Fruit fly (Drosophila melanogaster) whole organism, embryonic: ENCODE results near the gene scpr-A.
A peak's percentile ranks its signal among the peaks of the same experiment; 100 is the strongest.

Source experiments
- ATbp ChIP-seq: fragments of 200-800 bp; sonication (Bioruptor generic); optimal IDR thresholded peaks from 2 replicates; lab custom pipeline; 2017; ENCODE audit warnings: missing biosample characterization, mild to moderate bottlenecking, missing genetic modification characterization, missing genetic modification reagents
- Antp ChIP-seq: fragments of 200-800 bp; sonication (Bioruptor generic); optimal IDR thresholded peaks from 3 replicates; lab custom pipeline; 2016; ENCODE audit warnings: missing biosample characterization, missing genetic modification characterization
- CG11456 ChIP-seq: fragments of 200-800 bp; sonication (Bioruptor generic); IDR thresholded peaks from 3 replicates; pipeline ENCODE4 v1.3.6; 2022; ENCODE audit warnings: missing biosample characterization, missing genetic modification characterization
- CG11695 ChIP-seq: fragments of 200-800 bp; sonication (Bioruptor generic); IDR thresholded peaks from 3 replicates; pipeline ENCODE4 v1.3.6; 2022; ENCODE audit warnings: missing biosample characterization, missing genetic modification characterization
- CG12769 ChIP-seq: fragments of 200-800 bp; sonication (Bioruptor generic); optimal IDR thresholded peaks from 2 replicates; lab custom pipeline; 2019; ENCODE audit warnings: missing biosample characterization, mild to moderate bottlenecking, missing genetic modification characterization, moderate library complexity
- CG14050 ChIP-seq: fragments of 200-800 bp; sonication (Bioruptor generic); IDR thresholded peaks from 3 replicates; pipeline ENCODE4 v1.3.6; 2022; ENCODE audit warnings: missing biosample characterization, missing genetic modification characterization
- CG15011 ChIP-seq: fragments of 200-800 bp; sonication (Bioruptor generic); optimal IDR thresholded peaks from 3 replicates; lab custom pipeline; 2018; ENCODE audit warnings: missing biosample characterization, mild to moderate bottlenecking, missing genetic modification characterization
- CG15073 ChIP-seq: fragments of 200-800 bp; sonication (Bioruptor generic); optimal IDR thresholded peaks from 2 replicates; lab custom pipeline; 2016; ENCODE audit warnings: missing biosample characterization, missing genetic modification characterization
- CG16863 ChIP-seq: fragments of 200-800 bp; sonication (Bioruptor generic); optimal IDR thresholded peaks from 3 replicates; lab custom pipeline; 2016; ENCODE audit warnings: missing biosample characterization, missing genetic modification characterization
- CG18599 ChIP-seq: fragments of 200-800 bp; sonication (Bioruptor generic); optimal IDR thresholded peaks from 3 replicates; lab custom pipeline; 2017; ENCODE audit warnings: missing biosample characterization, missing genetic modification characterization, mild to moderate bottlenecking, moderate library complexity, missing genetic modification reagents
- CG34224 ChIP-seq: fragments of 200-800 bp; sonication (Bioruptor generic); IDR thresholded peaks from 3 replicates; pipeline ENCODE4 v1.3.6; 2022; ENCODE audit warnings: missing biosample characterization, missing genetic modification characterization; ENCODE audit not compliant: partially characterized antibody
- CG3847 ChIP-seq: fragments of 200-800 bp; sonication (Bioruptor generic); IDR thresholded peaks from 2 replicates; pipeline ENCODE4 v1.3.6; 2022; ENCODE audit warnings: missing biosample characterization, missing genetic modification characterization
- CG3995 ChIP-seq: fragments of 200-800 bp; sonication (Bioruptor generic); optimal IDR thresholded peaks from 3 replicates; lab custom pipeline; 2016; ENCODE audit warnings: missing biosample characterization, missing genetic modification characterization
- CG4854 ChIP-seq: fragments of 200-800 bp; sonication (Bioruptor generic); optimal IDR thresholded peaks from 2 replicates; lab custom pipeline; 2016; ENCODE audit warnings: missing biosample characterization, missing genetic modification characterization, inconsistent platforms
- CG7928 ChIP-seq: fragments of 200-800 bp; sonication (Bioruptor generic); optimal IDR thresholded peaks from 2 replicates; lab custom pipeline; 2017; ENCODE audit warnings: missing biosample characterization, mild to moderate bottlenecking, missing genetic modification characterization
- CG7987 ChIP-seq: fragments of 200-800 bp; sonication (Bioruptor generic); optimal IDR thresholded peaks from 2 replicates; lab custom pipeline; 2018; ENCODE audit warnings: missing biosample characterization, mild to moderate bottlenecking, missing genetic modification characterization, moderate library complexity
- CG8924 ChIP-seq: fragments of 200-800 bp; optimal IDR thresholded peaks from 3 replicates; lab custom pipeline; 2019; ENCODE audit warnings: missing biosample characterization, mild to moderate bottlenecking, missing genetic modification characterization, moderate library complexity
- CG9437 ChIP-seq: fragments of 200-800 bp; sonication (Bioruptor generic); optimal IDR thresholded peaks from 2 replicates; lab custom pipeline; 2018; ENCODE audit warnings: missing biosample characterization, mild to moderate bottlenecking, missing genetic modification characterization
- CHES-1-like ChIP-seq: fragments of 200-800 bp; sonication (Bioruptor generic); optimal IDR thresholded peaks from 2 replicates; lab custom pipeline; 2016; ENCODE audit warnings: missing biosample characterization, missing genetic modification characterization
- Chrac-16 ChIP-seq: fragments of 200-800 bp; sonication (Bioruptor generic); optimal IDR thresholded peaks from 3 replicates; lab custom pipeline; 2016; ENCODE audit warnings: missing biosample characterization, missing genetic modification characterization
- Dad ChIP-seq: fragments of 200-800 bp; sonication (Bioruptor generic); optimal IDR thresholded peaks from 3 replicates; lab custom pipeline; 2016; ENCODE audit warnings: missing biosample characterization, missing genetic modification characterization
- Dbx ChIP-seq: fragments of 200-800 bp; sonication (Bioruptor generic); IDR thresholded peaks from 3 replicates; pipeline ENCODE4 v1.3.6; 2022; ENCODE audit warnings: missing biosample characterization, missing genetic modification characterization
- Dek ChIP-seq: fragments of 200-800 bp; sonication (Bioruptor generic); optimal IDR thresholded peaks from 3 replicates; lab custom pipeline; 2019; ENCODE audit warnings: missing biosample characterization, mild to moderate bottlenecking, missing genetic modification characterization, moderate library complexity
- Doc2 ChIP-seq: fragments of 200-800 bp; sonication (Bioruptor generic); IDR thresholded peaks from 2 replicates; pipeline ENCODE4 v1.3.6; 2022; ENCODE audit warnings: missing biosample characterization, missing genetic modification characterization
- Ets65A ChIP-seq: fragments of 200-800 bp; sonication (Bioruptor generic); peaks from one replicate; lab custom pipeline; 2016; ENCODE audit warnings: missing biosample characterization, missing genetic modification characterization
- Fer3 ChIP-seq: fragments of 200-800 bp; sonication (Bioruptor generic); optimal IDR thresholded peaks from 2 replicates; lab custom pipeline; 2018; ENCODE audit warnings: missing biosample characterization, mild to moderate bottlenecking, missing genetic modification characterization, moderate library complexity
- HLHmδ ChIP-seq: fragments of 200-800 bp; sonication (Bioruptor generic); optimal IDR thresholded peaks from 2 replicates; lab custom pipeline; 2018; ENCODE audit warnings: missing biosample characterization, mild to moderate bottlenecking, missing genetic modification characterization, moderate library complexity
- Max ChIP-seq: fragments of 200-800 bp; sonication (Bioruptor generic); optimal IDR thresholded peaks from 2 replicates; lab custom pipeline; 2016; ENCODE audit warnings: missing biosample characterization, mild to moderate bottlenecking, missing genetic modification characterization
- Opbp ChIP-seq: fragments of 200-800 bp; sonication (Bioruptor generic); IDR thresholded peaks from 3 replicates; pipeline ENCODE4 v1.3.6; 2022; ENCODE audit warnings: missing biosample characterization, missing genetic modification characterization; ENCODE audit not compliant: partially characterized antibody
- Sin3A ChIP-seq: fragments of >200 bp; optimal IDR thresholded peaks from 2 replicates; lab custom pipeline; 2018
- amos ChIP-seq: fragments of 200-800 bp; sonication (Bioruptor generic); IDR thresholded peaks from 2 replicates; pipeline ENCODE4 v1.3.6; 2022; ENCODE audit warnings: missing biosample characterization, missing genetic modification characterization; ENCODE audit not compliant: partially characterized antibody
- ara ChIP-seq: fragments of 200-800 bp; sonication (Bioruptor generic); IDR thresholded peaks from 2 replicates; pipeline ENCODE4 v1.3.6; 2022; ENCODE audit warnings: missing biosample characterization, missing genetic modification characterization
- bcd ChIP-seq: fragments of 200-800 bp; sonication (Bioruptor generic); optimal IDR thresholded peaks from 2 replicates; lab custom pipeline; 2017; ENCODE audit warnings: missing biosample characterization, mild to moderate bottlenecking, missing genetic modification characterization
- cad ChIP-seq: fragments of >200 bp; optimal IDR thresholded peaks from 2 replicates; lab custom pipeline; 2017; ENCODE audit warnings: missing biosample characterization, missing genetic modification characterization
- dati ChIP-seq: fragments of 200-800 bp; sonication (Bioruptor generic); IDR thresholded peaks from 2 replicates; pipeline ENCODE4 v1.3.6; 2022; ENCODE audit warnings: missing biosample characterization, missing genetic modification characterization
- esg ChIP-seq: fragments of 200-800 bp; sonication (Bioruptor generic); conservative IDR thresholded peaks from 2 replicates; pipeline ENCODE4 v1.3.6; 2022; ENCODE audit warnings: missing biosample characterization, missing genetic modification characterization
- gfzf ChIP-seq: fragments of 200-800 bp; sonication (Bioruptor generic); optimal IDR thresholded peaks from 2 replicates; lab custom pipeline; 2016; ENCODE audit warnings: missing biosample characterization, mild to moderate bottlenecking, missing genetic modification characterization, moderate library complexity
- hkb ChIP-seq, 2 experiments: fragments of 200-800 bp in 1 of 2; fragments of >200 bp in 1 of 2; sonication (Bioruptor generic) in 1 of 2; IDR thresholded peaks in 1 of 2; optimal IDR thresholded peaks in 1 of 2; 2 replicates each; pipeline versions ENCODE4 v1.3.6 to Lab custom; 2017 to 2022; ENCODE audit warnings: missing biosample characterization in 1 of 2, missing genetic modification characterization in 1 of 2
- hth ChIP-seq: fragments of >200 bp; optimal IDR thresholded peaks from 2 replicates; lab custom pipeline; 2017; ENCODE audit warnings: inconsistent platforms
- lov ChIP-seq, 2 experiments: fragments of 200-800 bp in 1 of 2; fragments of >200 bp in 1 of 2; sonication (Bioruptor generic) in 1 of 2; IDR thresholded peaks in 1 of 2; optimal IDR thresholded peaks in 1 of 2; 2 replicates in 1 of 2; 3 replicates in 1 of 2; pipeline versions ENCODE4 v1.3.6 to Lab custom; 2017 to 2022; ENCODE audit warnings: missing biosample characterization in 1 of 2, missing genetic modification characterization in 1 of 2
- luna ChIP-seq: fragments of 200-800 bp; sonication (Bioruptor generic); optimal IDR thresholded peaks from 2 replicates; lab custom pipeline; 2016; ENCODE audit warnings: missing biosample characterization, missing genetic modification characterization
- nau ChIP-seq: fragments of 200-800 bp; sonication (Bioruptor generic); optimal IDR thresholded peaks from 3 replicates; lab custom pipeline; 2017; ENCODE audit warnings: missing biosample characterization, mild to moderate bottlenecking, missing genetic modification characterization, missing genetic modification reagents
- org-1 ChIP-seq: fragments of 200-800 bp; sonication (Bioruptor generic); optimal IDR thresholded peaks from 2 replicates; lab custom pipeline; 2017; ENCODE audit warnings: missing biosample characterization, missing genetic modification characterization
- p53 ChIP-seq: fragments of 200-800 bp; sonication (Bioruptor generic); optimal IDR thresholded peaks from 2 replicates; lab custom pipeline; 2016; ENCODE audit warnings: missing biosample characterization, missing genetic modification characterization
- phol ChIP-seq: fragments of 200-800 bp; sonication (Bioruptor generic); optimal IDR thresholded peaks from 3 replicates; lab custom pipeline; 2018; ENCODE audit warnings: missing biosample characterization, mild to moderate bottlenecking, missing genetic modification characterization, moderate library complexity
- salm ChIP-seq: fragments of 200-800 bp; sonication (Bioruptor generic); optimal IDR thresholded peaks from 2 replicates; lab custom pipeline; 2018; ENCODE audit warnings: missing biosample characterization, mild to moderate bottlenecking, missing genetic modification characterization
- sd ChIP-seq: fragments of 200-800 bp; sonication (Bioruptor generic); optimal IDR thresholded peaks from 3 replicates; lab custom pipeline; 2018; ENCODE audit warnings: missing biosample characterization, mild to moderate bottlenecking, missing genetic modification characterization, moderate library complexity
- sisA ChIP-seq: fragments of 200-800 bp; sonication (Bioruptor generic); IDR thresholded peaks from 2 replicates; pipeline ENCODE4 v1.3.6; 2022; ENCODE audit warnings: missing biosample characterization, missing genetic modification characterization
- slbo ChIP-seq: fragments of 200-800 bp; sonication (Bioruptor generic); IDR thresholded peaks from 2 replicates; pipeline ENCODE4 v1.3.6; 2022; ENCODE audit warnings: missing biosample characterization, missing genetic modification characterization
- sqz ChIP-seq: fragments of 200-800 bp; sonication (Bioruptor generic); optimal IDR thresholded peaks from 3 replicates; lab custom pipeline; 2018; ENCODE audit warnings: missing biosample characterization, mild to moderate bottlenecking, missing genetic modification characterization
- sr ChIP-seq: fragments of 200-800 bp; sonication (Bioruptor generic); IDR thresholded peaks from 3 replicates; pipeline ENCODE4 v1.3.6; 2022; ENCODE audit warnings: missing biosample characterization, missing genetic modification characterization
- z ChIP-seq: fragments of 200-800 bp; sonication (Bioruptor generic); IDR thresholded peaks from 3 replicates; pipeline ENCODE4 v1.3.6; 2022; ENCODE audit warnings: missing biosample characterization, missing genetic modification characterization

Gene scpr-A

DNA sequence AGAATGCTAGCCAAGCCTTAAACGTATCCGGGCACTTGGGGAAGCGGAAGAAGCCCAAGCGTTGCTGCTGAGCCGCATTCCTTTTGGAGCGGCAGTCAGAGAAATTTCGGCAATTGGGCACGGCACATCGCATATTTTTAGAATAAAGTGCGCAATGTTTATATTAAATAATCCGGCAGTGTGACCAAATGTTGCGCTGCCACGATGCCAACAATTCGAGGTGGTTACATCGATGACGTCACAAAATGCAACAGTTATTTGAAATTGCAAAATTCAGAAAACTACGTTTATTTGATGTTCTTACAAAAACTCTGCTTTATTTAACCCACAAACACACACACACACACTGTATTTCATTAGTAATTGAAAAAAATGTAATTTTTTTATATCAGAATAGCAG, 21.1 kb upstream of the scpr-A start, which contains the start of gene CG6689 (continued):
- TF ChIP-seq CG3995 (GFP tag; lab: Kevin White, UChicago) (no peak), dati (GFP tag; lab: Robert Waterston, UW) (no peak), CG14050 (GFP tag; lab: Robert Waterston, UW) (no peak), Dad (no peak), org-1 (GFP tag; lab: Kevin White, UChicago) (no peak), Sin3A (lab: Kevin White, UChicago) (peak; percentile 42), CG7987 (GFP tag; lab: Kevin White, UChicago) (peak; percentile 31), luna (GFP tag; lab: Kevin White, UChicago) (no peak), Opbp (no peak), CG16863 (GFP tag; lab: Kevin White, UChicago) (no peak), Doc2 (GFP tag; lab: Robert Waterston, UW) (no peak), hkb (optimal IDR thresholded peaks at IDR 0.05; lab: Kevin White, UChicago) (no peak), hkb (GFP tag; IDR thresholded peaks at IDR 0.05; lab: Robert Waterston, UW) (no peak), esg (GFP tag; lab: Robert Waterston, UW) (no peak), Chrac-16 (no peak), CG8924 (tag; lab: Kevin White, UChicago) (peak; percentile 21), CG7928 (GFP tag; lab: Kevin White, UChicago) (no peak), phol (tag; lab: Kevin White, UChicago) (peak; percentile 28), sr (GFP tag; lab: Robert Waterston, UW) (no peak), ATbp (no peak), amos (GFP tag; lab: Robert Waterston, UW) (no peak), CHES-1-like (GFP tag; lab: Kevin White, UChicago) (peak; percentile 13), Dek (tag; lab: Kevin White, UChicago) (peak; percentile 28), z (GFP tag; lab: Robert Waterston, UW) (no peak), hth (no peak), salm (no peak), Max (GFP tag; lab: Kevin White, UChicago) (no peak), Antp (GFP tag; lab: Kevin White, UChicago) (no peak), CG34224 (GFP tag; lab: Robert Waterston, UW) (no peak), CG3847 (GFP tag; lab: Robert Waterston, UW) (no peak), CG11695 (GFP tag; lab: Robert Waterston, UW) (no peak), p53 (GFP tag; lab: Kevin White, UChicago) (no peak), Ets65A (GFP tag; lab: Kevin White, UChicago) (no peak), CG15011 (GFP tag; lab: Kevin White, UChicago) (no peak), CG15073 (GFP tag; lab: Kevin White, UChicago) (no peak), cad (no peak), Dbx (GFP tag; lab: Robert Waterston, UW) (0 out of 3 replicates have a peak, but pooled peaks have one; percentile 18), Fer3 (tag; lab: Kevin White, UChicago) (no peak), sisA (GFP tag; lab: Robert Waterston, UW) (no peak), CG9437 (GFP tag; lab: Kevin White, UChicago) (no peak), sd (tag; lab: Kevin White, UChicago) (peak; percentile 68), ara (GFP tag; lab: Robert Waterston, UW) (no peak), gfzf (GFP tag; lab: Kevin White, UChicago) (peak; percentile 66), CG12769 (tag; lab: Kevin White, UChicago) (peak; percentile 1), slbo (GFP tag; lab: Robert Waterston, UW) (no peak; the same call in 1 of the 2 replicates), lov (optimal IDR thresholded peaks at IDR 0.05; lab: Kevin White, UChicago) (no peak), lov (GFP tag; IDR thresholded peaks at IDR 0.05; lab: Robert Waterston, UW) (peak; percentile 54; the same call in 1 of the 3 replicates), CG4854 (peak; percentile 1), bcd (GFP tag; lab: Kevin White, UChicago) (no peak), sqz (GFP tag; lab: Kevin White, UChicago) (no peak), nau (GFP tag; lab: Kevin White, UChicago) (no peak), HLHmδ (GFP tag; lab: Kevin White, UChicago) (no peak), CG11456 (GFP tag; lab: Robert Waterston, UW) (no peak), CG18599 (no peak)
